Worm (Caenorhabditis elegans): Measurements from ENCODE around the gene gei-4.

Gene gei-4

ce11 chrIII:344322-344721 is 10.3 kb downstream of the gei-4 start (continued):
- TF ChIP-seq F44E2.7 (GFP tag; IDR thresholded peaks at IDR 0.05) (no peak), ama-1 (optimal IDR thresholded peaks at IDR 0.05) (peak; percentile 81), egl-27 (tag; optimal IDR thresholded peaks at IDR 0.05) (no peak), mes-2 (tag; optimal IDR thresholded peaks at IDR 0.05; ENCODE audit: poor library complexity, severe bottlenecking) (peak; percentile 44), ceh-20 (GFP tag; IDR thresholded peaks at IDR 0.05) (no peak), rbr-2 (tag; optimal IDR thresholded peaks at IDR 0.05) (no peak), ceh-44 (GFP tag; IDR thresholded peaks at IDR 0.05) (no peak), lin-1 (GFP tag; IDR thresholded peaks at IDR 0.05) (peak; percentile 29; the same call in 1 of the 2 replicates), daf-12 (tag; optimal IDR thresholded peaks at IDR 0.05) (no peak), fos-1 (tag; optimal IDR thresholded peaks at IDR 0.05) (no peak), daf-19 (GFP tag; conservative IDR thresholded peaks at IDR 0.05) (no peak), lin-39 (tag; optimal IDR thresholded peaks at IDR 0.05) (no peak), F10B5.3 (tag; optimal IDR thresholded peaks at IDR 0.05) (no peak), lin-15B (tag; optimal IDR thresholded peaks at IDR 0.05) (no peak), duxl-1 (tag; optimal IDR thresholded peaks at IDR 0.05; ENCODE audit: poor library complexity) (peak; percentile 49), zfp-3 (GFP tag; conservative IDR thresholded peaks at IDR 0.05) (peak; percentile 22; the same call in 1 of the 2 replicates), Y105C5A.15 (GFP tag; IDR thresholded peaks at IDR 0.05) (no peak), aha-1 (tag) (peak; percentile 87), ztf-11 (tag; optimal IDR thresholded peaks at IDR 0.05) (no peak), lsy-2 (tag; optimal IDR thresholded peaks at IDR 0.05) (peak in 1 of 2 experiments; percentile 31), dpl-1 (GFP tag; optimal IDR thresholded peaks at IDR 0.05) (no peak), D1046.2 (GFP tag; IDR thresholded peaks at IDR 0.05) (no peak), ceh-28 (tag; optimal IDR thresholded peaks at IDR 0.05) (no peak)

ce11 chrIII:343346-344220 is 11.0 kb downstream of the gei-4 start:
- TF ChIP-seq arid-1 (GFP tag; conservative IDR thresholded peaks at IDR 0.05) (peak; percentile 36; the same call in 1 of the 2 replicates), ces-1 (GFP tag; optimal IDR thresholded peaks at IDR 0.05) (no peak), fos-1 (tag; optimal IDR thresholded peaks at IDR 0.05) (no peak), Y5F2A.4 (GFP tag; optimal IDR thresholded peaks at IDR 0.05) (no peak), Y105C5A.15 (GFP tag; IDR thresholded peaks at IDR 0.05) (0 out of 2 replicates have a peak, but pooled peaks have one; percentile 18), lir-3 (tag; optimal IDR thresholded peaks at IDR 0.05) (no peak), zip-2 (tag; optimal IDR thresholded peaks at IDR 0.05) (no peak), attf-4 (tag; optimal IDR thresholded peaks at IDR 0.05) (no peak), hlh-11 (tag; optimal IDR thresholded peaks at IDR 0.05) (no peak), hlh-30 (tag; optimal IDR thresholded peaks at IDR 0.05; ENCODE audit: insufficient read depth) (no peak), F37D6.2 (tag; optimal IDR thresholded peaks at IDR 0.05) (peak; percentile 12), lin-1 (GFP tag; IDR thresholded peaks at IDR 0.05) (no peak), ceh-62 (tag; optimal IDR thresholded peaks at IDR 0.05) (no peak), nhr-25 (tag; optimal IDR thresholded peaks at IDR 0.05; ENCODE audit: borderline replicate concordance, insufficient read depth) (no peak), ceh-44 (GFP tag; IDR thresholded peaks at IDR 0.05) (no peak), ZK337.2 (GFP tag; IDR thresholded peaks at IDR 0.05) (no peak), pha-4 (GFP tag; IDR thresholded peaks at IDR 0.05) (no peak), pha-4 (tag; optimal IDR thresholded peaks at IDR 0.05) (no peak), gei-8 (GFP tag; optimal IDR thresholded peaks at IDR 0.05) (no peak), T20F7.1 (GFP tag; optimal IDR thresholded peaks at IDR 0.05) (no peak), nhr-28 (tag; optimal IDR thresholded peaks at IDR 0.05) (no peak), mes-2 (tag; optimal IDR thresholded peaks at IDR 0.05; ENCODE audit: poor library complexity, severe bottlenecking) (peak; percentile 49), spr-1 (tag; optimal IDR thresholded peaks at IDR 0.05) (peak; percentile 7), vab-7 (GFP tag; IDR thresholded peaks at IDR 0.05) (no peak), nhr-111 (GFP tag; optimal IDR thresholded peaks at IDR 0.05) (no peak), lsy-2 (tag; optimal IDR thresholded peaks at IDR 0.05) (peak in 1 of 2 experiments; percentile 26), lin-39 (tag; optimal IDR thresholded peaks at IDR 0.05) (no peak), unc-62 (GFP tag; optimal IDR thresholded peaks at IDR 0.05 in 1 of 2) (peak in 1 of 2 experiments; percentile 95), unc-62 (tag; optimal IDR thresholded peaks at IDR 0.05) (no peak), zag-1 (tag; optimal IDR thresholded peaks at IDR 0.05) (no peak), F49E8.2 (tag; optimal IDR thresholded peaks at IDR 0.05; ENCODE audit: borderline replicate concordance) (no peak), aha-1 (tag) (peak; percentile 84), nhr-237 (tag; optimal IDR thresholded peaks at IDR 0.05) (no peak)

All from whole organism, L4 larva.